Fruit fly (Drosophila melanogaster): ENCODE measurements around the gene Gagr.

Gagr gene

DNA sequence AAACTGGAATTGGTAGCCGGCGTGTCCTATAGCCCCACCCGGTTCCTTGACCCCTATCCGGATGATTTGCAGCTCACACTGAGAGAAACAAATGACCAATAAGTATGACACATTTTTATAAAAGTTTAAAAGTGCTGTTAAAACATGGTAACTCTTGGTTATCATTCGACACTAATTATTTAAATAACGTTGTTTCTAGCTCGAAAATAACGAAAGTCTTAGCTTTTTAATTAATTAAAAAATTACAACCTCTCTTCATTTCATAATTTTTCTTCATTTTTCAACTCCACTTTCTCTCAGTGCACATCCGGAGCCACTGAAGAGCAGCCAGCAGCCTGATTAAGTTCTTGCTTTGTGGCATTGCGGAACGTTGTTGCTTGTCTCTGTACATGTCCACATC, 30.2 kb upstream of the Gagr start (continued):
- TF ChIP-seq dac (GFP tag; optimal IDR thresholded peaks at IDR 0.05) (no peak), vri (GFP tag; optimal IDR thresholded peaks at IDR 0.05) (peak; percentile 67), Lpt (GFP tag; optimal IDR thresholded peaks at IDR 0.05) (peak; percentile 66), CG4318 (GFP tag; optimal IDR thresholded peaks at IDR 0.05) (peak; percentile 39), Eip78C (GFP tag) (peak; percentile 98), Ets21C (GFP tag; optimal IDR thresholded peaks at IDR 0.05) (peak; percentile 69), CG16779 (tag; optimal IDR thresholded peaks at IDR 0.05) (peak; percentile 82), Sox102F (GFP tag; optimal IDR thresholded peaks at IDR 0.05) (peak; percentile 85), eg (GFP tag; IDR thresholded peaks at IDR 0.05) (no peak), Blimp-1 (GFP tag; optimal IDR thresholded peaks at IDR 0.05) (peak; percentile 63), CG34406 (GFP tag; optimal IDR thresholded peaks at IDR 0.05) (peak; percentile 89), CG6808 (GFP tag; optimal IDR thresholded peaks at IDR 0.05) (peak; percentile 92), Ets96B (tag; optimal IDR thresholded peaks at IDR 0.05) (peak; percentile 90), dsx (GFP tag; optimal IDR thresholded peaks at IDR 0.05; ENCODE audit: poor library complexity, severe bottlenecking) (peak; percentile 90), CG8319 (GFP tag; optimal IDR thresholded peaks at IDR 0.05) (peak; percentile 83), Hr4 (GFP tag; optimal IDR thresholded peaks at IDR 0.05) (peak; percentile 44), fd85E (GFP tag; optimal IDR thresholded peaks at IDR 0.05) (peak; percentile 63), Sox14 (GFP tag; optimal IDR thresholded peaks at IDR 0.05) (peak; percentile 87), OdsH (GFP tag; optimal IDR thresholded peaks at IDR 0.05) (peak; percentile 87), cyc (GFP tag; optimal IDR thresholded peaks at IDR 0.05) (peak; percentile 83), CG32006 (GFP tag; optimal IDR thresholded peaks at IDR 0.05) (peak; percentile 74), svp (GFP tag) (peak; percentile 94), CG6276 (GFP tag; optimal IDR thresholded peaks at IDR 0.05) (peak; percentile 31)

DNA sequence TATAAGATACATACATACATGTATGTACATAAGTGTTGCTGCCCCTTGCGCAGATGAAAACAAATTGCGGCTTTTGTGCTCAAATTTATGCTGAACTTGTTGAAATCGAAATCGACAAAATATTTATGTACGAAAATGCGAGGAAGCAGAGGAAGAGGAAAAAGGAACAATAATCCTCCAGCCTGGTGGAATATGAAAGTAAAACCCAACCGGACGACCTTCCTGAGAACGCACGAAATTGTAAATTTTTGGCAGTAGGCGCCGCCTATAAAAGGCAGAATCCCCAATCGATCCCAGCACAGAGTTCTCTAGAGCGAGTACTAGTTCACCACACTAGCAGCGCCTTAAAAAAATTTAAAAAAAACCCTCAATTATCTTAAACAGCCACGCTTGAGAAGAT, 29.8 kb upstream of the Gagr start, which contains the start of gene Cpr72Eb:
TSS of gene Cpr72Eb (plus strand) at position 301 of the 400 bp plus-strand sequence.
- TF ChIP-seq Ets96B (tag; optimal IDR thresholded peaks at IDR 0.05) (no peak), CG8119 (GFP tag; IDR thresholded peaks at IDR 0.05) (no peak), CG16779 (tag; optimal IDR thresholded peaks at IDR 0.05) (no peak), Met (GFP tag; optimal IDR thresholded peaks at IDR 0.05) (no peak), esn (GFP tag; optimal IDR thresholded peaks at IDR 0.05) (no peak)

DNA sequence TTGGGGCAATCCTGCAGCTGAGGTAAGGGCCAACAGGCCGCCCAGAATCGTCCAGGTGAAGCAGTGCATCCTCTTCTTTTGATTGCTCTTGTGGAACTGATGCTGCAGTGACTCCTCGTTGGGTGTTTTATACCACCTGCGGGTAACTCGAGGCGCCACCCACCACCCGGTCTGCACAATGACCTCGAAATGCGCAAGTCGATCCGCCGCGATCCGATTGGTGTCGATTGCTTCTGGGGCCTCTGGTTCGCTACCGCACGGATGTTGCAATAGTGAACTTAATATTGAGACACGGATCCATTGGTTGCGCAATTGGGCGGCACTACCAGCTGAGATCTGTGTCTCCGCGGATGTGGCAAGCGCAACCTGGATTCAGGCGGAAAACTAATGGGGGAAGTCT, 27.1 kb upstream of the Gagr start, which contains the start of gene Cpr72Ec:
TSS of gene Cpr72Ec (minus strand) at position 101 of the 400 bp plus-strand sequence.
- TF ChIP-seq net (GFP tag; optimal IDR thresholded peaks at IDR 0.05): no peak
- TF ChIP-seq CG15336 (GFP tag; IDR thresholded peaks at IDR 0.05): no peak
- TF ChIP-seq CG6792 (GFP tag; optimal IDR thresholded peaks at IDR 0.05): no peak
- TF ChIP-seq CG9139 (GFP tag; optimal IDR thresholded peaks at IDR 0.05): no peak
- TF ChIP-seq esn (GFP tag; optimal IDR thresholded peaks at IDR 0.05): no peak
- TF ChIP-seq CG16779 (tag; optimal IDR thresholded peaks at IDR 0.05): no peak
- TF ChIP-seq spab (GFP tag; optimal IDR thresholded peaks at IDR 0.05): no peak

DNA sequence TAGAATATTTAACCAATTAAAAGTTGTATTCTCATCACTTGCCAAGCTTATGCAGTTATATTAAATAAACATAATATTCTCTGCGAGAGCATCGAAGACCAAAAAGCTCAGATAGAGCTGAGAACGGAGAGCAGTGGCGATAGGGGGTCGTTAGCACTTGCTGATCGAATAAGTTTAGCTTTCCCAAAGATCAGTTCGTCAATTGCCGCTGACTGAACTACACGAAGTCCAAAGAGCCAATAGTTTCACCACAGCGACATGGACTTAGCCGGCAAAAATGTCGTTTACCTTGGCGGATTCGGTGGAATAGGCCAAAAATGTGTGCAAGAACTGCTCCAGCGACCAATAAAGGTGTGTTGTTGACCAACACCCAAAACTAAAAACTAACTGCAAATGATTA, 26.2 kb upstream of the Gagr start, which contains the start of gene CG4842:
TSS of gene CG4842 (plus strand) at position 191 of the 400 bp plus-strand sequence.
- TF ChIP-seq dac (GFP tag; optimal IDR thresholded peaks at IDR 0.05) (no peak), svp (GFP tag) (peak; percentile 70)

DNA sequence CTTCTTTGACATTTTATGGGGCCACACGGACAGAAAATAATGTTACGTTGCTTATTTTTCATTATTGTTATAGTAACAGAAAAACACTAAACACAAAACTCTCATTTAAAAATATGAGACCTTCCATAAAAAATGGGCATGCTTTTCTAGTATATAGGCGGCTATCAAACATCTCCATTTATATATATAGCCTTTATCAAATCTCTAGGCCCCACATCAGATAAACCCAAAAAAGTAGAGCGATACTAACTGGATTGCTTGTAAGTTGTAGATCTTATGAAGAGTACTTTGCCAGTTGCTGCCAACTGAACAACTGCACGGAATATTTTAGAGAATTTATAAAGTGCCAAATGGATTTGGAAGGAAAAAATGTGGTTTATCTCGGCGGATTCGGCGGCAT, 24.9 kb upstream of the Gagr start, which contains the start of gene CG18814:
TSS of gene CG18814 (plus strand) at position 301 of the 400 bp plus-strand sequence.
- no peak for TF ChIP-seq net (GFP tag; optimal IDR thresholded peaks at IDR 0.05)
- no peak for TF ChIP-seq OdsH (GFP tag; optimal IDR thresholded peaks at IDR 0.05)
- no peak for TF ChIP-seq Ets96B (tag; optimal IDR thresholded peaks at IDR 0.05)
- no peak for TF ChIP-seq CG4318 (GFP tag; optimal IDR thresholded peaks at IDR 0.05)
- no peak for TF ChIP-seq Hr38 (GFP tag; optimal IDR thresholded peaks at IDR 0.05)
- no peak for TF ChIP-seq Eip93F (GFP tag; optimal IDR thresholded peaks at IDR 0.05)
- no peak for TF ChIP-seq CG6854 (GFP tag; optimal IDR thresholded peaks at IDR 0.05)
- TF ChIP-seq CG3919 (GFP tag; optimal IDR thresholded peaks at IDR 0.05): no peak
- no peak for TF ChIP-seq vri (GFP tag; optimal IDR thresholded peaks at IDR 0.05)
- TF ChIP-seq CG11762 (GFP tag; optimal IDR thresholded peaks at IDR 0.05; ENCODE audit: insufficient read depth): no peak
- TF ChIP-seq pdm3 (GFP tag; optimal IDR thresholded peaks at IDR 0.05): no peak
- no peak for TF ChIP-seq esn (GFP tag; optimal IDR thresholded peaks at IDR 0.05)
- TF ChIP-seq Met (GFP tag; optimal IDR thresholded peaks at IDR 0.05): no peak
- no peak for TF ChIP-seq svp (GFP tag)

All from whole organism, prepupa.